Worm (Caenorhabditis elegans) whole organism, L4 larva: ENCODE data around the gene R11D1.2.

ENCODE experiments used
- R02D3.7 ChIP-seq: fragments of 150-350 bp; sonication (generic microtip); optimal IDR thresholded peaks from 3 replicates; lab custom pipeline; 2014; ENCODE audit warnings: missing biosample characterization, missing genetic modification characterization
- Y105C5A.15 ChIP-seq: fragments of 200-800 bp; sonication (Bioruptor generic); IDR thresholded peaks from 2 replicates; pipeline ENCODE4 v1.3.6; 2022; ENCODE audit warnings: missing genetic modification characterization, missing compliant biosample characterization
- Y48G9A.11 ChIP-seq: fragments of 200-800 bp; sonication (Bioruptor generic); IDR thresholded peaks from 2 replicates; pipeline ENCODE4 v1.3.6; 2022; ENCODE audit warnings: missing genetic modification reagents, missing genetic modification characterization, missing compliant biosample characterization
- ZK546.5 ChIP-seq, 2 experiments: sonication (generic microtip); optimal IDR thresholded peaks; 2 replicates each; lab custom pipeline; 2017; ENCODE audit warnings: missing biosample characterization in 2 of 2, missing genetic modification characterization in 2 of 2
- arid-1 ChIP-seq: fragments of 200-800 bp; sonication (Bioruptor generic); conservative IDR thresholded peaks from 2 replicates; pipeline ENCODE4 v1.3.6; 2022; ENCODE audit warnings: missing genetic modification reagents, missing genetic modification characterization, missing compliant biosample characterization
- ceh-44 ChIP-seq: fragments of 200-800 bp; sonication (Bioruptor generic); IDR thresholded peaks from 2 replicates; pipeline ENCODE4 v1.3.6; 2022; ENCODE audit warnings: missing genetic modification reagents, missing genetic modification characterization, missing compliant biosample characterization
- ces-1 ChIP-seq: fragments of 150-350 bp; sonication (generic microtip); optimal IDR thresholded peaks from 4 replicates; lab custom pipeline; 2014; ENCODE audit warnings: missing biosample characterization, missing genetic modification reagents, missing genetic modification characterization
- daf-19 ChIP-seq: fragments of 200-800 bp; sonication (Bioruptor generic); conservative IDR thresholded peaks from 2 replicates; pipeline ENCODE4 v1.3.6; 2022; ENCODE audit warnings: missing genetic modification characterization, missing compliant biosample characterization
- dpl-1 ChIP-seq: fragments of 150-350 bp; optimal IDR thresholded peaks from 2 replicates; lab custom pipeline; 2014; ENCODE audit warnings: missing biosample characterization, missing genetic modification reagents, missing genetic modification characterization
- dve-1 ChIP-seq: sonication (generic microtip); optimal IDR thresholded peaks from 2 replicates; lab custom pipeline; 2017; ENCODE audit warnings: antibody characterized with exemption, mild to moderate bottlenecking, missing genetic modification characterization, missing compliant biosample characterization; ENCODE audit not compliant: insufficient read depth
- egl-43 ChIP-seq: fragments of 200-800 bp; sonication (Bioruptor generic); IDR thresholded peaks from 2 replicates; pipeline ENCODE4 v1.3.6; 2022; ENCODE audit warnings: missing genetic modification reagents, missing genetic modification characterization, missing compliant biosample characterization
- fkh-10 ChIP-seq: fragments of 150-350 bp; optimal IDR thresholded peaks from 2 replicates; lab custom pipeline; 2014; ENCODE audit warnings: missing biosample characterization, missing genetic modification reagents, missing genetic modification characterization
- hlh-30 ChIP-seq: sonication (generic microtip); optimal IDR thresholded peaks from 2 replicates; lab custom pipeline; 2017; ENCODE audit warnings: antibody characterized with exemption, mild to moderate bottlenecking, missing genetic modification characterization, missing compliant biosample characterization; ENCODE audit not compliant: insufficient read depth
- lin-1 ChIP-seq: fragments of 200-800 bp; sonication (Bioruptor generic); IDR thresholded peaks from 2 replicates; pipeline ENCODE4 v1.3.6; 2022; ENCODE audit warnings: missing genetic modification reagents, missing genetic modification characterization, missing compliant biosample characterization
- lin-13 ChIP-seq: fragments of 150-350 bp; optimal IDR thresholded peaks from 2 replicates; lab custom pipeline; 2014; ENCODE audit warnings: missing biosample characterization, missing genetic modification reagents, missing genetic modification characterization
- lin-29 ChIP-seq: fragments of 200-800 bp; sonication (Bioruptor generic); IDR thresholded peaks from 2 replicates; pipeline ENCODE4 v1.3.6; 2022; ENCODE audit warnings: missing genetic modification reagents, missing genetic modification characterization, missing compliant biosample characterization
- lir-3 ChIP-seq: sonication (generic microtip); optimal IDR thresholded peaks from 2 replicates; lab custom pipeline; 2016; ENCODE audit warnings: mild to moderate bottlenecking, missing genetic modification characterization, missing compliant biosample characterization
- madf-5 ChIP-seq, 2 experiments: fragments of 200-800 bp; sonication (Bioruptor generic); IDR thresholded peaks; 2 replicates each; pipeline ENCODE4 v1.3.6; 2022; ENCODE audit warnings: missing compliant biosample characterization in 2 of 2, missing genetic modification characterization in 2 of 2
- mxl-2 ChIP-seq: fragments of 200-800 bp; sonication (Bioruptor generic); conservative IDR thresholded peaks from 2 replicates; pipeline ENCODE4 v1.3.6; 2022; ENCODE audit warnings: missing genetic modification reagents, missing genetic modification characterization, missing compliant biosample characterization
- mxl-3 ChIP-seq: fragments of 200-800 bp; sonication (Bioruptor generic); optimal IDR thresholded peaks from 2 replicates; lab custom pipeline; 2018; ENCODE audit warnings: mild to moderate bottlenecking, missing genetic modification characterization, missing compliant biosample characterization
- nhr-102 ChIP-seq: sonication (generic microtip); optimal IDR thresholded peaks from 2 replicates; lab custom pipeline; 2016; ENCODE audit warnings: mild to moderate bottlenecking, missing genetic modification characterization, moderate library complexity, missing compliant biosample characterization
- nhr-28 ChIP-seq: fragments of 150-350 bp; optimal IDR thresholded peaks from 2 replicates; lab custom pipeline; 2014; ENCODE audit warnings: missing biosample characterization, missing genetic modification characterization
- nhr-41 ChIP-seq: fragments of 200-800 bp; sonication (Bioruptor generic); IDR thresholded peaks from 2 replicates; pipeline ENCODE4 v1.3.6; 2022; ENCODE audit warnings: missing genetic modification reagents, missing genetic modification characterization, missing compliant biosample characterization
- nhr-6 ChIP-seq: fragments of 150-350 bp; optimal IDR thresholded peaks from 2 replicates; lab custom pipeline; 2014; ENCODE audit warnings: missing biosample characterization, missing genetic modification characterization
- saeg-2 ChIP-seq: fragments of 200-800 bp; sonication (Bioruptor generic); IDR thresholded peaks from 2 replicates; pipeline ENCODE4 v1.3.6; 2022; ENCODE audit warnings: missing genetic modification reagents, missing genetic modification characterization, missing compliant biosample characterization
- set-16 ChIP-seq: fragments of 200-800 bp; sonication (Bioruptor generic); IDR thresholded peaks from 2 replicates; pipeline ENCODE4 v1.3.6; 2022; ENCODE audit warnings: missing genetic modification reagents, missing genetic modification characterization, missing compliant biosample characterization
- skn-1 ChIP-seq: fragments of 150-350 bp; optimal IDR thresholded peaks from 2 replicates; lab custom pipeline; 2014; ENCODE audit warnings: missing biosample characterization, missing genetic modification characterization
- snpc-1.2 ChIP-seq: fragments of 200-800 bp; sonication (Bioruptor generic); IDR thresholded peaks from 2 replicates; pipeline ENCODE4 v1.3.6; 2022; ENCODE audit warnings: missing genetic modification reagents, missing genetic modification characterization, missing compliant biosample characterization
- spr-1 ChIP-seq: sonication (generic microtip); optimal IDR thresholded peaks from 2 replicates; lab custom pipeline; 2016; ENCODE audit warnings: mild to moderate bottlenecking, missing genetic modification characterization, missing compliant biosample characterization
- spr-3 ChIP-seq: fragments of 200-800 bp; sonication (Bioruptor generic); optimal IDR thresholded peaks from 2 replicates; lab custom pipeline; 2018; ENCODE audit warnings: mild to moderate bottlenecking, missing genetic modification characterization, missing compliant biosample characterization
- tag-97 ChIP-seq: fragments of 200-800 bp; sonication (Bioruptor generic); IDR thresholded peaks from 2 replicates; pipeline ENCODE4 v1.3.6; 2022; ENCODE audit warnings: missing genetic modification characterization, missing compliant biosample characterization
- tra-1 ChIP-seq: fragments of 200-800 bp; sonication (Bioruptor generic); IDR thresholded peaks from 2 replicates; pipeline ENCODE4 v1.3.6; 2022; ENCODE audit warnings: missing genetic modification reagents, missing genetic modification characterization, missing compliant biosample characterization
- unc-62 ChIP-seq, 3 experiments: fragments of 150-350 bp in 1 of 3; sonication (generic microtip); optimal IDR thresholded peaks in 2 of 3; peaks in 1 of 3; 1 replicate in 1 of 3; 2 replicates in 2 of 3; lab custom pipeline; 2014 to 2017; ENCODE audit warnings: missing biosample characterization in 3 of 3, missing genetic modification characterization in 3 of 3, missing genetic modification reagents in 3 of 3, missing genotype in 1 of 3
- zfp-3 ChIP-seq: fragments of 200-800 bp; sonication (Bioruptor generic); conservative IDR thresholded peaks from 2 replicates; pipeline ENCODE4 v1.3.6; 2022; ENCODE audit warnings: missing genetic modification reagents, missing genetic modification characterization, missing compliant biosample characterization
- zip-2 ChIP-seq: fragments of 150-350 bp; optimal IDR thresholded peaks from 2 replicates; lab custom pipeline; 2014; ENCODE audit warnings: missing biosample characterization, missing genetic modification characterization
- ztf-11 ChIP-seq: fragments of 150-350 bp; optimal IDR thresholded peaks from 2 replicates; lab custom pipeline; 2014; ENCODE audit warnings: missing biosample characterization, missing genetic modification characterization

The R11D1.2 gene

ce11 chrV:12744979-12745378 lies 36.6 kb downstream of the R11D1.2 start, which contains the start of gene C15C8.7 (continued):
- TF ChIP-seq mxl-2 (no peak), nhr-28 (tag; lab: Kevin White, UChicago) (peak; percentile 37), egl-43 (GFP tag; lab: Robert Waterston, UW) (no peak), ceh-44 (no peak), R02D3.7 (tag; lab: Kevin White, UChicago) (no peak), spr-3 (no peak), nhr-41 (GFP tag; lab: Robert Waterston, UW) (no peak), mxl-3 (GFP tag; lab: Kevin White, UChicago) (no peak), nhr-6 (no peak), lin-13 (GFP tag; lab: Kevin White, UChicago) (no peak), set-16 (no peak), hlh-30 (tag; lab: Kevin White, UChicago) (no peak), lin-29 (GFP tag; lab: Robert Waterston, UW) (no peak), Y105C5A.15 (GFP tag; lab: Robert Waterston, UW) (no peak), spr-1 (tag; lab: Kevin White, UChicago) (no peak), saeg-2 (GFP tag; lab: Robert Waterston, UW) (no peak), snpc-1.2 (GFP tag; lab: Robert Waterston, UW) (no peak), fkh-10 (GFP tag; lab: Kevin White, UChicago) (no peak), lin-1 (GFP tag; lab: Robert Waterston, UW) (no peak), zfp-3 (GFP tag; lab: Robert Waterston, UW) (no peak), skn-1 (tag; lab: Kevin White, UChicago) (no peak), ztf-11 (tag; lab: Kevin White, UChicago) (no peak), arid-1 (no peak), lir-3 (no peak), Y48G9A.11 (GFP tag; lab: Robert Waterston, UW) (no peak), tra-1 (GFP tag; lab: Robert Waterston, UW) (no peak), nhr-102 (tag; lab: Kevin White, UChicago) (no peak), dve-1 (tag; lab: Kevin White, UChicago) (peak; percentile 58), ZK546.5 (tag; optimal IDR thresholded peaks at IDR 0.05; lab: Kevin White, UChicago) (no peak), daf-19 (GFP tag; lab: Robert Waterston, UW) (no peak), zip-2 (no peak), tag-97 (GFP tag; lab: Robert Waterston, UW) (no peak)

- TF ChIP-seq mxl-2: no peak
- peak; percentile 17 for TF ChIP-seq dpl-1 (GFP tag; lab: Kevin White, UChicago)
- TF ChIP-seq nhr-102 (tag; lab: Kevin White, UChicago): no peak
- no peak for TF ChIP-seq unc-62 (GFP tag; optimal IDR thresholded peaks at IDR 0.05 in 1 of 2; lab: Kevin White, UChicago)
- TF ChIP-seq unc-62 (tag; optimal IDR thresholded peaks at IDR 0.05; lab: Kevin White, UChicago): no peak
- no peak for TF ChIP-seq madf-5 (GFP tag; IDR thresholded peaks at IDR 0.05; lab: Robert Waterston, UW)
- peak; percentile 54 for TF ChIP-seq nhr-6
- TF ChIP-seq, all 104 proteins: peak for 2
These were observed 39.0 kb downstream of the R11D1.2 start, which contains the start of gene C15C8.4 for ce11 chrV:12747431-12747830. Gene C15C8.4 (minus strand): TSS chrV:12747463.

ce11 chrV:12747856-12748255 lies 39.5 kb downstream of the R11D1.2 start, which contains the start of gene C15C8.5:
Gene C15C8.5 (plus strand): TSS chrV:12748007.
- TF ChIP-seq R02D3.7 (tag; lab: Kevin White, UChicago): no peak
- TF ChIP-seq fkh-10 (GFP tag; lab: Kevin White, UChicago): peak; percentile 97
- peak; percentile 91 for TF ChIP-seq ces-1
